Worm (Caenorhabditis elegans) whole organism, early embryonic: ENCODE measurements around the gene F54D5.24.
"Not testable (repeated sequence)": the region's sequence is repeated elsewhere in the genome, so short reads cannot be mapped to it uniquely, and the experiment has no call there.

Experiments
- B0310.2 ChIP-seq: sonication (generic microtip); optimal IDR thresholded peaks from 2 replicates; lab custom pipeline; 2016; ENCODE audit warnings: mild to moderate bottlenecking, missing genetic modification characterization, missing compliant biosample characterization
- F13C5.2 ChIP-seq: sonication (generic microtip); optimal IDR thresholded peaks from 2 replicates; lab custom pipeline; 2017; ENCODE audit warnings: mild to moderate bottlenecking, missing genetic modification characterization, inconsistent platforms, missing compliant biosample characterization
- aly-1 ChIP-seq: sonication (generic microtip); optimal IDR thresholded peaks from 2 replicates; lab custom pipeline; 2016; ENCODE audit warnings: missing genetic modification characterization, missing compliant biosample characterization
- ama-1 ChIP-seq: fragments of 150-350 bp; optimal IDR thresholded peaks from 2 replicates; lab custom pipeline; 2014
- ceh-13 ChIP-seq: fragments of 200-800 bp; sonication (Bioruptor generic); optimal IDR thresholded peaks from 2 replicates; lab custom pipeline; 2018; ENCODE audit warnings: mild to moderate bottlenecking, missing genetic modification characterization, missing compliant biosample characterization
- ceh-36 ChIP-seq: sonication (generic microtip); optimal IDR thresholded peaks from 2 replicates; lab custom pipeline; 2016; ENCODE audit warnings: missing genetic modification characterization, inconsistent platforms, missing compliant biosample characterization
- ets-7 ChIP-seq: sonication (generic microtip); optimal IDR thresholded peaks from 2 replicates; lab custom pipeline; 2016; ENCODE audit warnings: missing genotype, missing genetic modification characterization, missing compliant biosample characterization
- flt-1 ChIP-seq: fragments of 200-800 bp; sonication (Bioruptor generic); IDR thresholded peaks from 2 replicates; pipeline ENCODE4 v1.3.6; 2022; ENCODE audit warnings: missing genetic modification characterization, missing compliant biosample characterization
- hmbx-1 ChIP-seq: sonication (generic microtip); optimal IDR thresholded peaks from 2 replicates; lab custom pipeline; 2016; ENCODE audit warnings: mild to moderate bottlenecking, missing genetic modification characterization, missing compliant biosample characterization
- hmg-4 ChIP-seq: fragments of 200-800 bp; sonication (Bioruptor generic); optimal IDR thresholded peaks from 2 replicates; lab custom pipeline; 2018; ENCODE audit warnings: mild to moderate bottlenecking, missing genetic modification characterization, missing compliant biosample characterization
- hnd-1 ChIP-seq: sonication (generic microtip); optimal IDR thresholded peaks from 2 replicates; lab custom pipeline; 2016; ENCODE audit warnings: missing genetic modification characterization, missing compliant biosample characterization
- pes-1 ChIP-seq: fragments of 200-800 bp; sonication (Bioruptor generic); IDR thresholded peaks from 2 replicates; pipeline ENCODE4 v1.3.6; 2022; ENCODE audit warnings: missing genetic modification reagents, missing genetic modification characterization, missing compliant biosample characterization
- scrt-1 ChIP-seq: fragments of 200-800 bp; sonication (Bioruptor generic); IDR thresholded peaks from 2 replicates; pipeline ENCODE4 v1.3.6; 2022; ENCODE audit warnings: missing genetic modification characterization, missing compliant biosample characterization
- sea-1 ChIP-seq: fragments of 200-800 bp; sonication (Bioruptor generic); conservative IDR thresholded peaks from 2 replicates; pipeline ENCODE4 v1.3.6; 2022; ENCODE audit warnings: missing genetic modification characterization, missing compliant biosample characterization
- tbx-11 ChIP-seq: fragments of 200-800 bp; sonication (Bioruptor generic); IDR thresholded peaks from 2 replicates; pipeline ENCODE4 v1.3.6; 2022; ENCODE audit warnings: missing genetic modification characterization, missing compliant biosample characterization
- tbx-37 ChIP-seq: fragments of 200-800 bp; sonication (Bioruptor generic); conservative IDR thresholded peaks from 2 replicates; pipeline ENCODE4 v1.3.6; 2022; ENCODE audit warnings: missing genetic modification reagents, missing genetic modification characterization, missing compliant biosample characterization
- tra-4 ChIP-seq: sonication (generic microtip); optimal IDR thresholded peaks from 2 replicates; lab custom pipeline; 2017; ENCODE audit warnings: missing genetic modification characterization, missing compliant biosample characterization

F54D5.24 gene

ce11 chrII:11551981-11552380 is 3.8 kb upstream of the F54D5.24 start, which contains the start of gene dhgd-1:
TSS of gene dhgd-1 (minus strand) at chrII:11552081.
- TF ChIP-seq hmbx-1 (tag; lab: Kevin White, UChicago); hnd-1; flt-1 (GFP tag; lab: Robert Waterston, UW): not testable (repeated sequence)

DNA sequence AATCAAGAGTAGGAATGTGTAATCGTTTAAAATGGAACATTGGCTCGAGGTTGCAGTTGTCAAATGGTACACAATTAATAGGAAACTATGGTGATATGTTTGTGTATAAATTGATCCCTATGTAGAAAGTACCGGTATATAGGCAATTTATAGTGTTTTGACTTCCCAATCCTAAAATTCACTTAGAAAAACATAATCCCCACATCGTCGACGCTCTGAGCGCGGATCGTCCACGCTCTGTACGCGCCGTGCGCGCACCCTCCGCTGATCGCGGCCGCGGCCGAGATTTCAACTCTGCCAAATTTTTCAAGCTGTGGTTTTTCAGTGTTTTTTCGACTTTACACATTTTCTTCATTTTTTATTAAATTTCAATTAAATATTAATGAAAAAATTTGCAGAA is 589 bp downstream of the F54D5.24 start, which contains the start of gene F54D5.17:
F54D5.17 (plus strand) TSS at position 301 of the 400 bp plus-strand sequence.
- no peak for TF ChIP-seq tbx-11
- no peak for TF ChIP-seq hmbx-1 (tag; lab: Kevin White, UChicago)
- no peak for TF ChIP-seq ama-1
- TF ChIP-seq aly-1, result no peak
- no peak for TF ChIP-seq hnd-1
- no peak for TF ChIP-seq flt-1 (GFP tag; lab: Robert Waterston, UW)
- TF ChIP-seq tra-4 (tag; lab: Kevin White, UChicago), result no peak
- no peak for TF ChIP-seq ceh-36 (tag; lab: Kevin White, UChicago)
- no peak for TF ChIP-seq hmg-4
- TF ChIP-seq pes-1 (GFP tag; lab: Robert Waterston, UW), result no peak
- no peak for TF ChIP-seq ceh-13
- TF ChIP-seq F13C5.2, result no peak
- no peak for TF ChIP-seq scrt-1 (GFP tag; lab: Robert Waterston, UW)
- no peak for TF ChIP-seq ets-7

ce11 chrII:11564127-11564526 is 8.4 kb downstream of the F54D5.24 start, which contains the start of gene F54D5.15:
TSS of gene F54D5.15 (minus strand) at chrII:11564227.
- TF ChIP-seq scrt-1 (GFP tag; lab: Robert Waterston, UW) (no peak), ceh-13 (no peak), tbx-11 (no peak), sea-1 (GFP tag; lab: Robert Waterston, UW) (no peak), hnd-1 (no peak), aly-1 (no peak), B0310.2 (tag; lab: Kevin White, UChicago) (no peak), pes-1 (GFP tag; lab: Robert Waterston, UW) (no peak), F13C5.2 (no peak), hmbx-1 (tag; lab: Kevin White, UChicago) (no peak), tbx-37 (GFP tag; lab: Robert Waterston, UW) (no peak), ets-7 (no peak), flt-1 (GFP tag; lab: Robert Waterston, UW) (no peak), tra-4 (tag; lab: Kevin White, UChicago) (no peak), hmg-4 (no peak)

DNA sequence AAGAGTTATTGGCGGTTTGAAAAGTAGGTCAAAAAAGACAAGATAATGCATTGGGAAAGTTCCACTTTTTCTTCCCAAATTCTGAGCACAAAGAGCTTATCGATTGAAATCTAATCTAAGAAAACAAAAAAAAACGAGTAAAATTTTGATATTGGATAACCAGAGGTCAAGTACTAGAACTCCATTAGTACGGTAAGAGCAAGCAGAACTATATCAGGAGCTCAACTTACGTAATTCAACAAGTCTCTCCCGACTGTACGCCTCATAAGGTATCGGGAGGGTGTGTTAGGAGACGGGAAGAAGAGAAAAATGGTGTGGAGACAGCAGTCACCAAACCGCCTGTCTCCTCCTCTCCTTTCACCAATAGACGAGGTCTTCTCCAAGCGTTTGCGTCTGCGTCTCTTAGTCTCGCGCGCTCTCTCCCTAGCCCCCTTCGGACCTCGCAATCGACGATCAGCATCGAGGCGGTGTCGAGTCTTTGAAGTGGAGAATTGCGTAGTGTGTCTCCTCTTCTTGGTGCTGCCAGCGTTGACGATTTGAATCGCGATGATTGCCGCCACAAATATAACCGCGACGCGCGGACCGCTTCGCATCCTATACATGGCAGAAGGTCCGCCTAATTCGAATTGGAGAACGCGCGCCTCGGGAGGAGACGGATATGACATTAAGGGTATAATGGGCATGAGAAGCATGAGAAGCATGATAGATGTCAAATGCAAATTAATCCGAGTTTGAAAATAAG is 11.4 kb downstream of the F54D5.24 start, which contains the start of gene F54D5.5:
F54D5.5 (minus strand) TSS at position 51 of the 742 bp plus-strand sequence.
- TF ChIP-seq ceh-36 (tag; lab: Kevin White, UChicago), result no peak
- no peak for TF ChIP-seq ama-1
- peak; percentile 87 for TF ChIP-seq hmg-4
- peak; percentile 27; the same call in 1 of the 2 replicates for TF ChIP-seq flt-1 (GFP tag; lab: Robert Waterston, UW)
- TF ChIP-seq aly-1, result no peak
- no peak for TF ChIP-seq hnd-1
- TF ChIP-seq B0310.2 (tag; lab: Kevin White, UChicago), result no peak
- TF ChIP-seq F13C5.2, result peak; percentile 16
- no peak for TF ChIP-seq ceh-13
- no peak for TF ChIP-seq tra-4 (tag; lab: Kevin White, UChicago)
- TF ChIP-seq hmbx-1 (tag; lab: Kevin White, UChicago), result no peak
- TF ChIP-seq pes-1 (GFP tag; lab: Robert Waterston, UW), result 0 out of 2 replicates have a peak, but pooled peaks have one; percentile 18
- TF ChIP-seq scrt-1 (GFP tag; lab: Robert Waterston, UW), result no peak
- 0 out of 2 replicates have a peak, but pooled peaks have one; percentile 49 for TF ChIP-seq tbx-11
- no peak for TF ChIP-seq tbx-37 (GFP tag; lab: Robert Waterston, UW)
- no peak for TF ChIP-seq ets-7
- TF ChIP-seq sea-1 (GFP tag; lab: Robert Waterston, UW), result 0 out of 2 replicates have a peak, but pooled peaks have one; percentile 38

DNA sequence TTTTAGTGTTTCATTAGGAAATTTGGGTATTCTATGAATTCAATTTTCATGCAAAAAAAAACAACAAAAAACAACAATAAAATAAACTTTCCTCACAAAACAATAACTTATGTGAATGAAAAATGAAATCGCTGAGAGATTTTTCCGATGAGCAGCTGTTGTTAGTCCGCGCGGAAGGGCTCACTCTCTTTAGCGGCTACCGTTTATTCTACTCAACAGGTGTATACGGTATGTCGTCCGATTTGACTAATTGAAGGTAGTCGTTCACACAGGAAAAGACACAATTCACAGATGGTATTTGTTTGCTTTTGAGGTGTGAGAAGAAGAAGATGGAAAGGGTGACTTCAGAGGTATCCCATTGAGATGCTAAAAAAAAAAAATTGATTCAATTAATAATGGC is 12.9 kb downstream of the F54D5.24 start:
- no peak for TF ChIP-seq tbx-37 (GFP tag; lab: Robert Waterston, UW)

DNA sequence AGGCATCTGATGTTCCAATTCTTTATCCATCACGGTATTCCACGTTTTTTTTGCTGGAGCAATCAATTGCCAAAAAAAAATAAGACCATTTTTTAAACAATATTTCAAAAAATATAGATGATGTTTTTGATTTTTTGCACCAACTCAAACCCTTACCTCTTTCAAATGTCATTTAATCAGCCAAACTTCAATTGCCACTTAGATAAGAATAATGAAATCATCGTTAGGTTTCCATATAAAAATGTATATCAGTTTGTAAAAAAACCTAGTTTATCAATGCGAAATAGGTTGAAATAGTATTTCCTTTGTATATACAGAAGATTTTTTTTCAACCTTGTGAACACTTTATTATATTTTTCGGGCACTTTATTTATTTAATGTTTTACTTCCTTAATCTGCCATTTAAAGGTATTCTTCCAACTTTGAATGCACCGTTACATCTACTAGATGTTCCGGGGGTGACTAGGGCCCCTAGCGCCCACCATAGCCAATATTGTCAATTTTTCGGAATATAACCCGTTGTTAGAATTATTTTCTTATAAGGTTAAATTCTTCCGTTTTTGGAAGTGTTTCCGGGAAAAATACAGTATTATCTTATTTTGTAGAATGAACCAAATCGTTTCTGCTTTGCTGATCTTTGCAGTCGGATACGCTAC is 13.6 kb downstream of the F54D5.24 start, which contains the start of the genes F54D5.23 and F54D5.4:
F54D5.23 (minus strand) TSS at position 75 of the 656 bp plus-strand sequence.
F54D5.4 (plus strand) TSS at position 606 of the 656 bp plus-strand sequence.
- TF ChIP-seq flt-1 (GFP tag; lab: Robert Waterston, UW) (no peak), B0310.2 (tag; lab: Kevin White, UChicago) (no peak), tra-4 (tag; lab: Kevin White, UChicago) (no peak), ceh-36 (tag; lab: Kevin White, UChicago) (no peak)

- TF ChIP-seq hmg-4 (no peak), ets-7 (no peak), scrt-1 (GFP tag; lab: Robert Waterston, UW) (no peak), tbx-37 (GFP tag; lab: Robert Waterston, UW) (no peak), tra-4 (tag; lab: Kevin White, UChicago) (no peak), aly-1 (no peak), flt-1 (GFP tag; lab: Robert Waterston, UW) (no peak)
These were observed 15.6 kb downstream of the F54D5.24 start, which contains the start of gene F54D5.3 for ce11 chrII:11571260-11571854. TSS of gene F54D5.3 (plus strand) at chrII:11571805.
